Fruit fly (Drosophila melanogaster): ENCODE data around the gene Dysb.
A peak's percentile ranks its signal among the peaks of the same experiment; 100 is the strongest.

Gene Dysb

dm6 chr3L:18898770-18899278 is 31.3 kb downstream of the Dysb start, which contains the start of gene RpL26 (continued):
- TF ChIP-seq Scr (GFP tag; IDR thresholded peaks at IDR 0.05; ENCODE audit: partially characterized antibody): peak; percentile 99
- peak; percentile 95 for TF ChIP-seq CG34224 (GFP tag; IDR thresholded peaks at IDR 0.05; ENCODE audit: partially characterized antibody)
- TF ChIP-seq wek (GFP tag; optimal IDR thresholded peaks at IDR 0.05): peak; percentile 15
- peak; percentile 93 for TF ChIP-seq CG13287 (GFP tag; IDR thresholded peaks at IDR 0.05; ENCODE audit: partially characterized antibody)
- peak; percentile 47 for TF ChIP-seq CG9797 (GFP tag; optimal IDR thresholded peaks at IDR 0.05)
- TF ChIP-seq E2f1 (GFP tag; IDR thresholded peaks at IDR 0.05): peak; percentile 62
- TF ChIP-seq CG7372 (GFP tag; IDR thresholded peaks at IDR 0.05): peak; percentile 82
- TF ChIP-seq Trl (optimal IDR thresholded peaks at IDR 0.05): no peak
- TF ChIP-seq Trl (GFP tag; optimal IDR thresholded peaks at IDR 0.05): peak; percentile 77
- peak; percentile 82 for TF ChIP-seq pzg (GFP tag; optimal IDR thresholded peaks at IDR 0.05)
- TF ChIP-seq salm (tag; optimal IDR thresholded peaks at IDR 0.05): no peak
- TF ChIP-seq CG8765 (GFP tag; IDR thresholded peaks at IDR 0.05): peak; percentile 67; the same call in 1 of the 2 replicates
- no peak for TF ChIP-seq Blimp-1 (GFP tag; optimal IDR thresholded peaks at IDR 0.05)
- peak; percentile 51 for TF ChIP-seq Oli (tag; optimal IDR thresholded peaks at IDR 0.05)
- no peak for TF ChIP-seq gsb-n (tag; optimal IDR thresholded peaks at IDR 0.05)
- no peak for TF ChIP-seq fru (optimal IDR thresholded peaks at IDR 0.05)
- no peak for TF ChIP-seq Sry-β (GFP tag; optimal IDR thresholded peaks at IDR 0.05)
- TF ChIP-seq CG12659 (GFP tag; optimal IDR thresholded peaks at IDR 0.05): peak; percentile 89
- peak; percentile 41 for TF ChIP-seq fd64A (GFP tag; optimal IDR thresholded peaks at IDR 0.05)
- TF ChIP-seq Tbp (GFP tag; optimal IDR thresholded peaks at IDR 0.05): no peak
- peak; percentile 46 for TF ChIP-seq slou (GFP tag; optimal IDR thresholded peaks at IDR 0.05)
- peak; percentile 79 for TF ChIP-seq CG34376 (GFP tag; optimal IDR thresholded peaks at IDR 0.05)
- peak; percentile 36 for TF ChIP-seq cwo (GFP tag; optimal IDR thresholded peaks at IDR 0.05)
- peak; percentile 73; the same call in 1 of the 2 replicates for TF ChIP-seq lmd (GFP tag; IDR thresholded peaks at IDR 0.05)
- TF ChIP-seq CG7357 (GFP tag; IDR thresholded peaks at IDR 0.05): peak; percentile 76
- no peak for TF ChIP-seq lov (optimal IDR thresholded peaks at IDR 0.05)
- 0 out of 3 replicates have a peak, but pooled peaks have one; percentile 21 for TF ChIP-seq lov (GFP tag; IDR thresholded peaks at IDR 0.05)
- TF ChIP-seq klu (GFP tag; IDR thresholded peaks at IDR 0.05): peak; percentile 69; the same call in 1 of the 2 replicates
- peak; percentile 45 for TF ChIP-seq exex (tag; optimal IDR thresholded peaks at IDR 0.05)
- peak; percentile 54 for TF ChIP-seq trh (GFP tag; optimal IDR thresholded peaks at IDR 0.05)
- TF ChIP-seq ash1 (GFP tag; optimal IDR thresholded peaks at IDR 0.05): no peak
- TF ChIP-seq danr (GFP tag; IDR thresholded peaks at IDR 0.05): no peak
- no peak for TF ChIP-seq gsb (GFP tag; IDR thresholded peaks at IDR 0.05)
- peak; percentile 98 for TF ChIP-seq CG14860 (GFP tag; IDR thresholded peaks at IDR 0.05; ENCODE audit: partially characterized antibody)
- TF ChIP-seq nau (GFP tag; optimal IDR thresholded peaks at IDR 0.05): peak; percentile 42
- TF ChIP-seq otp (GFP tag; IDR thresholded peaks at IDR 0.05): 0 out of 3 replicates have a peak, but pooled peaks have one; percentile 63
- peak; percentile 72 for TF ChIP-seq emc (GFP tag; optimal IDR thresholded peaks at IDR 0.05)
- TF ChIP-seq croc (GFP tag; conservative IDR thresholded peaks at IDR 0.05): peak; percentile 60
- TF ChIP-seq CG2129 (GFP tag; IDR thresholded peaks at IDR 0.05; ENCODE audit: partially characterized antibody): peak; percentile 98
- TF ChIP-seq Sry-δ (GFP tag; optimal IDR thresholded peaks at IDR 0.05): peak; percentile 99
- peak; percentile 75 for TF ChIP-seq bcd (GFP tag; optimal IDR thresholded peaks at IDR 0.05)
- no peak for TF ChIP-seq kni (GFP tag; optimal IDR thresholded peaks at IDR 0.05)
- peak; percentile 40 for TF ChIP-seq gfzf (GFP tag; optimal IDR thresholded peaks at IDR 0.05)
- TF ChIP-seq CG3065 (GFP tag; optimal IDR thresholded peaks at IDR 0.05): peak; percentile 48
- TF ChIP-seq cad (GFP tag; optimal IDR thresholded peaks at IDR 0.05): no peak
- TF ChIP-seq CG16813 (GFP tag; IDR thresholded peaks at IDR 0.05; ENCODE audit: partially characterized antibody): peak; percentile 99
- no peak for TF ChIP-seq sc (optimal IDR thresholded peaks at IDR 0.05)
- peak; percentile 44 for TF ChIP-seq sc (GFP tag; optimal IDR thresholded peaks at IDR 0.05)
- peak; percentile 84 for TF ChIP-seq CG2116 (GFP tag; optimal IDR thresholded peaks at IDR 0.05)
- no peak for TF ChIP-seq gt (GFP tag; IDR thresholded peaks at IDR 0.05)
